Fruit fly (Drosophila melanogaster) whole organism, pupa: Measurements from ENCODE around the gene CG4757.

Source experiments
- CG10348 ChIP-seq: fragments of 200-800 bp; sonication (Bioruptor generic); IDR thresholded peaks from 2 replicates; pipeline ENCODE4 v1.3.6; 2022; ENCODE audit warnings: missing biosample characterization, missing genetic modification characterization
- CG12605 ChIP-seq: fragments of 200-800 bp; sonication (Bioruptor generic); IDR thresholded peaks from 2 replicates; pipeline ENCODE4 v1.3.6; 2022; ENCODE audit warnings: missing biosample characterization, missing genetic modification characterization
- CG13204 ChIP-seq: fragments of 200-800 bp; sonication (Bioruptor generic); optimal IDR thresholded peaks from 2 replicates; lab custom pipeline; 2018; ENCODE audit warnings: missing biosample characterization, mild to moderate bottlenecking, missing genetic modification characterization, moderate library complexity
- CG14655 ChIP-seq: fragments of 200-800 bp; sonication (Bioruptor generic); optimal IDR thresholded peaks from 3 replicates; lab custom pipeline; 2017; ENCODE audit warnings: mild to moderate bottlenecking, missing biosample characterization, missing genetic modification reagents, missing genetic modification characterization
- CG15710 ChIP-seq: fragments of 200-800 bp; sonication (Bioruptor generic); optimal IDR thresholded peaks from 2 replicates; lab custom pipeline; 2018; ENCODE audit warnings: missing biosample characterization, mild to moderate bottlenecking, missing genetic modification characterization, moderate library complexity
- CG17806 ChIP-seq: fragments of 200-800 bp; sonication (Bioruptor generic); optimal IDR thresholded peaks from 2 replicates; lab custom pipeline; 2018; ENCODE audit warnings: missing biosample characterization, mild to moderate bottlenecking, missing genetic modification characterization, moderate library complexity
- CG32121 ChIP-seq: fragments of 200-800 bp; sonication (Bioruptor generic); IDR thresholded peaks from 2 replicates; pipeline ENCODE4 v1.3.6; 2022; ENCODE audit warnings: missing biosample characterization, missing genetic modification characterization
- CG34367 ChIP-seq: fragments of 200-800 bp; sonication (Bioruptor generic); optimal IDR thresholded peaks from 2 replicates; lab custom pipeline; 2018; ENCODE audit warnings: missing biosample characterization, mild to moderate bottlenecking, missing genetic modification characterization
- CG4496 ChIP-seq: fragments of 200-800 bp; sonication (Bioruptor generic); IDR thresholded peaks from 3 replicates; pipeline ENCODE4 v1.3.6; 2022; ENCODE audit warnings: missing biosample characterization, missing genetic modification characterization
- CG8159 ChIP-seq: fragments of 200-800 bp; sonication (Bioruptor generic); optimal IDR thresholded peaks from 3 replicates; lab custom pipeline; 2018; ENCODE audit warnings: missing biosample characterization, mild to moderate bottlenecking, missing genetic modification characterization, moderate library complexity
- CG8301 ChIP-seq: fragments of 200-800 bp; sonication (Bioruptor generic); optimal IDR thresholded peaks from 2 replicates; lab custom pipeline; 2018; ENCODE audit warnings: missing biosample characterization, mild to moderate bottlenecking, missing genetic modification characterization
- CG9948 ChIP-seq: fragments of 200-800 bp; sonication (Bioruptor generic); optimal IDR thresholded peaks from 2 replicates; lab custom pipeline; 2018; ENCODE audit warnings: missing biosample characterization, mild to moderate bottlenecking, missing genetic modification characterization, moderate library complexity
- D1 ChIP-seq: fragments of 200-800 bp; sonication (Bioruptor generic); optimal IDR thresholded peaks from 2 replicates; lab custom pipeline; 2018; ENCODE audit warnings: missing biosample characterization, mild to moderate bottlenecking, missing genetic modification characterization, moderate library complexity
- EcR ChIP-seq: fragments of 200-800 bp; sonication (Bioruptor generic); optimal IDR thresholded peaks from 3 replicates; lab custom pipeline; 2019; ENCODE audit warnings: missing biosample characterization, missing genetic modification characterization, mild to moderate bottlenecking, moderate library complexity, missing genetic modification reagents
- Ets98B ChIP-seq: fragments of 200-800 bp; sonication (Bioruptor generic); IDR thresholded peaks from 2 replicates; pipeline ENCODE4 v1.3.6; 2022; ENCODE audit warnings: missing biosample characterization, missing genetic modification characterization
- Pif1A ChIP-seq: fragments of 200-800 bp; sonication (Bioruptor generic); optimal IDR thresholded peaks from 3 replicates; lab custom pipeline; 2016; ENCODE audit warnings: missing biosample characterization, missing genetic modification characterization
- Pif1B ChIP-seq: fragments of 200-800 bp; sonication (Bioruptor generic); optimal IDR thresholded peaks from 3 replicates; lab custom pipeline; 2016; ENCODE audit warnings: missing biosample characterization, missing genetic modification characterization
- Snoo ChIP-seq: fragments of 200-800 bp; sonication (Bioruptor generic); optimal IDR thresholded peaks from 3 replicates; lab custom pipeline; 2017; ENCODE audit warnings: missing biosample characterization, mild to moderate bottlenecking, missing genetic modification characterization, inconsistent platforms
- fd96Ca ChIP-seq: fragments of 200-800 bp; sonication (Bioruptor generic); IDR thresholded peaks from 3 replicates; pipeline ENCODE4 v1.3.6; 2022; ENCODE audit warnings: missing biosample characterization, missing genetic modification characterization
- gl ChIP-seq: fragments of 200-800 bp; sonication (Bioruptor generic); optimal IDR thresholded peaks from 2 replicates; lab custom pipeline; 2018; ENCODE audit warnings: missing biosample characterization, mild to moderate bottlenecking, missing genetic modification characterization
- rn ChIP-seq: fragments of 200-800 bp; sonication (Bioruptor generic); IDR thresholded peaks from 2 replicates; pipeline ENCODE4 v1.3.6; 2022; ENCODE audit warnings: missing biosample characterization, missing genetic modification characterization

Gene CG4757

DNA sequence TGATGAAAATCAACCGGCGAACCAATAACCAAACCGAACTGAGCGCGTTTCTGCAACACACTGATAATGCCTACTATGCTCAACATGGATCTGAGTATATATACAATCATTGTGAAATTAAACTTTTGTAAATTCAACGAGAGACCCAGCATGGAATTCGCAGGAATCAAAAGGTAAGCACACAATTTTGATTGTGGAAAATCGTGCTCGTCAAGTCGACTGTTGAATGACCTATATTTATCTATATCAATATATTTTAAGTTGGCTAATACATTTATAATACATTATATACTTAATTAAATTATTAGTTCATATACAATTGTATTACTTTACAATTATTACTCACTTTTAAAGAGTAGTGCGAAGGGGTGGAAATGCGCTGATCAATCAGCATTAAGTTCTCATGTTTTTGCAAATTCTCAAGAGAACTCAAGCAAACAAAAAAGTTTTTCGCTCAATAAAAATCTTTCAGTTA, 7.2 kb upstream of the CG4757 start, which contains the start of gene Ugt302K1:
Ugt302K1 (minus strand) TSS at position 51 of the 475 bp plus-strand sequence.
- peak; percentile 82 for TF ChIP-seq CG17806 (tag; lab: Kevin White, UChicago)
- TF ChIP-seq Pif1A (GFP tag; lab: Kevin White, UChicago) = no peak
- TF ChIP-seq EcR = no peak
- TF ChIP-seq CG34367 (tag; lab: Kevin White, UChicago) = peak; percentile 9
- peak; percentile 50 for TF ChIP-seq CG15710 (tag; lab: Kevin White, UChicago)
- TF ChIP-seq CG8159 = peak; percentile 64
- TF ChIP-seq CG10348 (GFP tag; lab: Robert Waterston, UW) = no peak
- peak; percentile 2 for TF ChIP-seq D1 (tag; lab: Kevin White, UChicago)
- TF ChIP-seq Pif1B (GFP tag; lab: Kevin White, UChicago) = peak; percentile 27
- no peak; the same call in 1 of the 2 replicates for TF ChIP-seq CG32121 (GFP tag; lab: Robert Waterston, UW)
- peak; percentile 68 for TF ChIP-seq CG4496 (GFP tag; lab: Robert Waterston, UW)
- TF ChIP-seq CG14655 (GFP tag; lab: Kevin White, UChicago) = peak; percentile 72
- peak; percentile 56; the same call in 1 of the 2 replicates for TF ChIP-seq CG12605
- peak; percentile 58 for TF ChIP-seq CG8301 (tag; lab: Kevin White, UChicago)
- TF ChIP-seq CG9948 (tag; lab: Kevin White, UChicago) = peak; percentile 75
- no peak for TF ChIP-seq Snoo (tag; lab: Kevin White, UChicago)
- no peak for TF ChIP-seq CG13204 (GFP tag; lab: Kevin White, UChicago)
- TF ChIP-seq Ets98B (GFP tag; lab: Robert Waterston, UW) = peak; percentile 55
- TF ChIP-seq fd96Ca (GFP tag; lab: Robert Waterston, UW) = no peak
- TF ChIP-seq gl (tag; lab: Kevin White, UChicago) = no peak
- TF ChIP-seq rn (GFP tag; lab: Robert Waterston, UW) = no peak

DNA sequence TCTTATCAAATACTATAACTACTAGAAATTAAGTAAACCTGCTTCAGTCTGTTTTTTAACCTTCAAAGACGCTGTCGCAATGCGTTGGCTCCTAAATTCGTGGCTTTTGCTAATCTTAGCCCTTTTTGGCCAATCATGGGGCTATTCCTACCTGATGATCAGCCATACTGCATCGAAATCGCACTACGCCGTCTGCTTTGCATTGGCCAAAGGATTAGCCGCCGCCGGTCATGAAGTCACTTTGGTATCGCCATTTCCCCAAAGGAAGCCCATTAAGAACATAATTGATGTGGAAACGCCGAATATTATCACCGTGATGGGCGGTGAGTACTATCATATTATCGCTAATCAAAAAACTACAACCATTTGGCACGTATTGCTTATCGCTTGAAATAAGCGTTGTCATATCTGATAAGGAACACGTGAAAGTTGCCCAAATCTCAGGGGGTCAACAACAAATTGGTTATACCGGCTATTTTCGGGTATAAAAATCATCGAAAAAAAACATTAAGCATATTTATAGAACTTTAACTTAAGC, 6.4 kb upstream of the CG4757 start, which contains the start of gene Ugt302E1:
Ugt302E1 (plus strand) TSS at position 51 of the 538 bp plus-strand sequence.
- TF ChIP-seq CG13204 (GFP tag; lab: Kevin White, UChicago) (no peak), Pif1A (GFP tag; lab: Kevin White, UChicago) (no peak)

DNA sequence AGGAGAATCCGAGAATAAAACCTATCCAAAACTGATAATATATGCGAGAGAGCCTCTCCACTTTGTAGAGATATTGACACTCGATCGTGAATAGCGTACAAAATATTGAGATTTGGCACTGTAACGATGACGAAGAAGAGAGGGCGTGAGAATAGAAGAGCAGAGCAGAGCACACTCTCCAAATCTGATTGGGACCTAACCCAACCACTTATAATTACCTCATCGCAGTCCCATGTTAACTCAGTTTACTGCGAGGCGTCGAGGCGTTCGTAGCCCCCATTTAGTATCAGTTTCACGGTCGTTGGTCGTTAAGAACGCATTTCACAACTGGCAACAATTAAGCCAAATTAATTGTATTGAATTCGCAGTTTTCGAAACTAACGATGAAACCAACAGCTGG, 4.1 kb upstream of the CG4757 start, which contains the start of gene Ugt302C1:
Ugt302C1 (plus strand) TSS at position 241 of the 400 bp plus-strand sequence.
- TF ChIP-seq CG32121 (GFP tag; lab: Robert Waterston, UW) (0 out of 2 replicates have a peak, but pooled peaks have one; percentile 23), CG8301 (tag; lab: Kevin White, UChicago) (no peak), gl (tag; lab: Kevin White, UChicago) (no peak), CG34367 (tag; lab: Kevin White, UChicago) (no peak), CG14655 (GFP tag; lab: Kevin White, UChicago) (no peak), CG8159 (no peak), CG17806 (tag; lab: Kevin White, UChicago) (no peak), CG10348 (GFP tag; lab: Robert Waterston, UW) (no peak), Ets98B (GFP tag; lab: Robert Waterston, UW) (0 out of 2 replicates have a peak, but pooled peaks have one; percentile 39), Snoo (tag; lab: Kevin White, UChicago) (no peak), CG12605 (no peak), CG4496 (GFP tag; lab: Robert Waterston, UW) (peak; percentile 47; the same call in 1 of the 3 replicates), fd96Ca (GFP tag; lab: Robert Waterston, UW) (no peak)

DNA sequence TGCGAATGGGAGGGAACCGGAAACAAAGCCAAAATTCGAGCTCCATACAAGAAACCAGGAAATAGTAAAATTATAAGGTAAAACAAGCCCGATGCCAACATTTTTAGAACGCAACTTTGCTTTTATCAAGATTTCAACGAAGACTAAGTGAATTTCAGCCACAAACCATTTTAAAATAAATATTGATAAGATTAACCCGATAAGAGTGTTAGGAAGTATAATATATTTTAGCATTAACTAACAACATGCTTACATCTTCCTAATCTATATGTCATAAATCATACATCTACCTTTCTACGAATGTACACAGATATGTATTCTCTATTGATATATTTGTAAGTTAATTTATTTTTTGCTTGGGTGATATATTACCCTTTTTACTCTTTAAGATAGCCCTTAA, 5.0 kb downstream of the CG4757 start, which contains the start of gene Ugt35E1:
Ugt35E1 (minus strand) TSS at position 101 of the 400 bp plus-strand sequence.
- no peak for TF ChIP-seq CG4496 (GFP tag; lab: Robert Waterston, UW)

DNA sequence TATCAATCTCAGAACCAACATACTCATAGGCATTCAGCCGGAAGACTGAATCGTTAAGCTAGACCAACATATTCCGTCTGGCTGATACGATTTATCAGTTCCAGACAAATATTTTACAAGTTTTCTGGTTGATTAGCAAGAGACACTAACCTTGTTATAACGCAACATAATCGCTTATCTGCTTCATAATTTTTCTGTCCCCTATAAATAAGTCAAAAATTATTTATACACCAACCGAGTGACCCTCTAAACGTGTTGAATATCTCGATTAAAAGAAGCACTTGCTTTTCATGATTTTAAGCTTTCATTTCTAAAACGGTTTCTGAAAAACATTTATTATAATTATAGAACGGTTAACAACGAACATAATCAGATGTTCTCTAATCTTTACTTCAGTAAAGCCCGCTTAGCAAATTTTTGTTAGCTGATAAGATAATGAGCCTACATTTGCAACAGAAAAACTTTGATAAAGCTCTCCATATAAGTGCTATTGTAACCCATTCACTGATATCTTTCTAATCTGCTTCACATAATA, 7.0 kb downstream of the CG4757 start, which contains the start of gene Ugt35E2:
Ugt35E2 (minus strand) TSS at position 51 of the 535 bp plus-strand sequence.
- TF ChIP-seq CG8159 = no peak
- TF ChIP-seq D1 (tag; lab: Kevin White, UChicago) = no peak
- TF ChIP-seq CG15710 (tag; lab: Kevin White, UChicago) = no peak

DNA sequence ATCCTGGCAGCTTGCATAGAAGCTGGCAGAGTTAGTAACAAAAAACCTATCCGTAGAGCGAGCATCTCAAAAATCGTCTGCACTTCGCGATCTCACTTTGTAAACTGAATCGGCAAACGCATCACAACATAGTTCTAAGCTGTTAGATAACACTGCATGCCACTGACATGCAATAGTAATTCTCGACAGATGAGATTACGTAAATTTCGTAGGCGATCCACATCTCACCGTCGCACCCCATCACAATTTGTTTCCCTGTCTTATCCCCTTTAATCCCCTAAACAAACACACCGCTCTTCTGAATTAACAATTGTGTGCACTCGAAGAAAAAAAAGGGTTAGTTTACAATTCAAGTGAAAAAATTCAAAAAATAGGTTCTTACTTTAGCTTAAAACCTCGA, 9.1 kb downstream of the CG4757 start, which contains the start of gene Ugt35B1:
Ugt35B1 (minus strand) TSS at position 101 of the 400 bp plus-strand sequence.
- TF ChIP-seq CG32121 (GFP tag; lab: Robert Waterston, UW) (no peak), Pif1B (GFP tag; lab: Kevin White, UChicago) (no peak), gl (tag; lab: Kevin White, UChicago) (no peak), CG8159 (no peak), CG8301 (tag; lab: Kevin White, UChicago) (no peak), fd96Ca (GFP tag; lab: Robert Waterston, UW) (no peak), CG10348 (GFP tag; lab: Robert Waterston, UW) (no peak), CG12605 (no peak), EcR (no peak), CG4496 (GFP tag; lab: Robert Waterston, UW) (no peak), CG17806 (tag; lab: Kevin White, UChicago) (no peak)
- TF ChIP-seq, all 21 proteins: peak for 0
